Worm (Caenorhabditis elegans) whole organism, young adult: ENCODE results near the gene ttn-1.

Experiments used
- B0261.1 ChIP-seq: sonication (generic microtip); optimal IDR thresholded peaks from 2 replicates; lab custom pipeline; 2016; ENCODE audit warnings: mild to moderate bottlenecking, missing genetic modification characterization, moderate library complexity, missing compliant biosample characterization
- B0336.3 ChIP-seq: fragments of 200-800 bp; sonication (Bioruptor generic); IDR thresholded peaks from 2 replicates; pipeline ENCODE4 v1.3.6; 2022; ENCODE audit warnings: missing genetic modification characterization, missing compliant biosample characterization
- C17E4.6 ChIP-seq: fragments of 200-800 bp; sonication (Bioruptor generic); IDR thresholded peaks from 2 replicates; pipeline ENCODE4 v1.3.6; 2022; ENCODE audit warnings: missing genetic modification reagents, missing genetic modification characterization, missing compliant biosample characterization
- F10E7.11 ChIP-seq: sonication (generic microtip); optimal IDR thresholded peaks from 2 replicates; lab custom pipeline; 2017; ENCODE audit warnings: mild to moderate bottlenecking, missing genetic modification characterization, moderate library complexity, missing compliant biosample characterization
- F37B4.10 ChIP-seq: fragments of 200-800 bp; sonication (Bioruptor generic); IDR thresholded peaks from 2 replicates; pipeline ENCODE4 v1.3.6; 2022; ENCODE audit warnings: missing genetic modification characterization, missing compliant biosample characterization
- F39B2.1 ChIP-seq: fragments of 200-800 bp; sonication (Bioruptor generic); IDR thresholded peaks from 2 replicates; pipeline ENCODE4 v1.3.6; 2022; ENCODE audit warnings: missing genetic modification reagents, missing genetic modification characterization, missing compliant biosample characterization
- F49E8.2 ChIP-seq: sonication (generic microtip); optimal IDR thresholded peaks from 3 replicates; lab custom pipeline; 2017; ENCODE audit warnings: missing genetic modification characterization, mild to moderate bottlenecking, missing compliant biosample characterization, antibody characterized with exemption, moderate library complexity; ENCODE audit not compliant: insufficient read depth
- F52B5.7 ChIP-seq: sonication (generic microtip); optimal IDR thresholded peaks from 2 replicates; lab custom pipeline; 2016; ENCODE audit warnings: mild to moderate bottlenecking, missing genetic modification characterization, missing compliant biosample characterization
- F57C9.4 ChIP-seq: sonication (generic microtip); optimal IDR thresholded peaks from 2 replicates; lab custom pipeline; 2017; ENCODE audit warnings: mild to moderate bottlenecking, missing genetic modification characterization, missing compliant biosample characterization
- K12H6.12 ChIP-seq: fragments of 200-800 bp; sonication (Bioruptor generic); optimal IDR thresholded peaks from 2 replicates; lab custom pipeline; 2018; ENCODE audit warnings: mild to moderate bottlenecking, missing genetic modification characterization, missing compliant biosample characterization
- Y95B8A.8 ChIP-seq: fragments of 200-800 bp; sonication (Bioruptor generic); IDR thresholded peaks from 2 replicates; pipeline ENCODE4 v1.3.6; 2022; ENCODE audit warnings: missing genetic modification reagents, missing genetic modification characterization, missing compliant biosample characterization
- akir-1 ChIP-seq: fragments of 200-800 bp; sonication (Bioruptor generic); optimal IDR thresholded peaks from 2 replicates; lab custom pipeline; 2018; ENCODE audit warnings: mild to moderate bottlenecking, missing genetic modification characterization, moderate library complexity, missing compliant biosample characterization
- attf-3 ChIP-seq: fragments of 200-800 bp; sonication (Bioruptor generic); conservative IDR thresholded peaks from 2 replicates; pipeline ENCODE4 v1.3.6; 2022; ENCODE audit warnings: missing genetic modification reagents, missing genetic modification characterization, missing compliant biosample characterization
- attf-5 ChIP-seq: fragments of 200-800 bp; sonication (Bioruptor generic); optimal IDR thresholded peaks from 2 replicates; lab custom pipeline; 2018; ENCODE audit warnings: mild to moderate bottlenecking, missing genetic modification characterization, missing compliant biosample characterization
- attf-6 ChIP-seq: fragments of 200-800 bp; sonication (Bioruptor generic); IDR thresholded peaks from 2 replicates; pipeline ENCODE4 v1.3.6; 2022; ENCODE audit warnings: missing genetic modification reagents, missing genetic modification characterization, missing compliant biosample characterization
- bed-1 ChIP-seq: fragments of 200-800 bp; sonication (Bioruptor generic); IDR thresholded peaks from 2 replicates; pipeline ENCODE4 v1.3.6; 2022; ENCODE audit warnings: missing genetic modification reagents, missing genetic modification characterization, missing compliant biosample characterization
- bed-2 ChIP-seq: fragments of 200-800 bp; sonication (Bioruptor generic); IDR thresholded peaks from 2 replicates; pipeline ENCODE4 v1.3.6; 2022; ENCODE audit warnings: missing genetic modification reagents, missing genetic modification characterization, missing compliant biosample characterization
- cebp-1 ChIP-seq, 2 experiments: fragments of 200-800 bp in 1 of 2; sonication (Bioruptor generic) in 1 of 2; sonication (generic microtip) in 1 of 2; IDR thresholded peaks in 1 of 2; optimal IDR thresholded peaks in 1 of 2; 2 replicates each; pipeline versions ENCODE4 v1.3.6 to Lab custom; 2017 to 2022; ENCODE audit warnings: missing compliant biosample characterization in 2 of 2, missing genetic modification characterization in 2 of 2, mild to moderate bottlenecking in 1 of 2, missing genetic modification reagents in 1 of 2, moderate library complexity in 1 of 2
- ceh-100 ChIP-seq: fragments of 200-800 bp; sonication (Bioruptor generic); IDR thresholded peaks from 2 replicates; pipeline ENCODE4 v1.3.6; 2022; ENCODE audit warnings: missing genetic modification reagents, missing genetic modification characterization, missing compliant biosample characterization
- die-1 ChIP-seq: sonication (generic microtip); optimal IDR thresholded peaks from 2 replicates; lab custom pipeline; 2016; ENCODE audit warnings: missing genotype, mild to moderate bottlenecking, missing genetic modification characterization, missing compliant biosample characterization
- egrh-3 ChIP-seq: fragments of 200-800 bp; sonication (Bioruptor generic); IDR thresholded peaks from 2 replicates; pipeline ENCODE4 v1.3.6; 2022; ENCODE audit warnings: missing genetic modification reagents, missing genetic modification characterization, missing compliant biosample characterization
- ekl-4 ChIP-seq: fragments of 200-800 bp; sonication (Bioruptor generic); IDR thresholded peaks from 2 replicates; pipeline ENCODE4 v1.3.6; 2022; ENCODE audit warnings: missing genetic modification reagents, missing genetic modification characterization, missing compliant biosample characterization
- him-1 ChIP-seq: sonication (generic microtip); optimal IDR thresholded peaks from 2 replicates; lab custom pipeline; 2016; ENCODE audit warnings: missing genotype, missing genetic modification reagents, missing genetic modification characterization, missing compliant biosample characterization
- hmg-1.2 ChIP-seq: fragments of 200-800 bp; sonication (Bioruptor generic); IDR thresholded peaks from 2 replicates; pipeline ENCODE4 v1.3.6; 2022; ENCODE audit warnings: missing genetic modification reagents, missing genetic modification characterization, missing compliant biosample characterization
- let-607 ChIP-seq, 2 experiments: fragments of 200-800 bp in 1 of 2; sonication (Bioruptor generic) in 1 of 2; sonication (generic microtip) in 1 of 2; optimal IDR thresholded peaks; 2 replicates each; lab custom pipeline; 2016 to 2018; ENCODE audit warnings: mild to moderate bottlenecking in 2 of 2, missing compliant biosample characterization in 2 of 2, missing genetic modification characterization in 2 of 2, moderate library complexity in 2 of 2, missing genotype in 1 of 2
- lin-35 ChIP-seq, 3 experiments: fragments of 150-350 bp in 2 of 3; sonication (generic microtip) in 1 of 3; optimal IDR thresholded peaks; 2 replicates each; lab custom pipeline; 2014 to 2018; ENCODE audit warnings: missing biosample characterization in 3 of 3, missing genetic modification characterization in 3 of 3, missing genetic modification reagents in 3 of 3
- lsl-1 ChIP-seq: fragments of 200-800 bp; sonication (Bioruptor generic); optimal IDR thresholded peaks from 2 replicates; lab custom pipeline; 2018; ENCODE audit warnings: mild to moderate bottlenecking, missing genetic modification characterization, moderate library complexity, missing compliant biosample characterization
- madf-10 ChIP-seq: sonication (generic microtip); optimal IDR thresholded peaks from 2 replicates; lab custom pipeline; 2016; ENCODE audit warnings: mild to moderate bottlenecking, missing genetic modification characterization, missing compliant biosample characterization
- mcd-1 ChIP-seq: fragments of 200-800 bp; sonication (Bioruptor generic); IDR thresholded peaks from 2 replicates; pipeline ENCODE4 v1.3.6; 2022; ENCODE audit warnings: missing genetic modification reagents, missing genetic modification characterization, missing compliant biosample characterization
- mel-28 ChIP-seq: sonication (generic microtip); optimal IDR thresholded peaks from 2 replicates; lab custom pipeline; 2016; ENCODE audit warnings: borderline replicate concordance, mild to moderate bottlenecking, missing genetic modification characterization, missing compliant biosample characterization
- nfya-1 ChIP-seq: sonication (generic microtip); optimal IDR thresholded peaks from 2 replicates; lab custom pipeline; 2017; ENCODE audit warnings: antibody characterized with exemption, missing compliant biosample characterization, missing genetic modification characterization, borderline replicate concordance; ENCODE audit not compliant: insufficient read depth
- nhr-179 ChIP-seq: sonication (generic microtip); optimal IDR thresholded peaks from 2 replicates; lab custom pipeline; 2016; ENCODE audit warnings: mild to moderate bottlenecking, missing genetic modification characterization, missing compliant biosample characterization
- nhr-80 ChIP-seq: sonication (generic microtip); optimal IDR thresholded peaks from 2 replicates; lab custom pipeline; 2016; ENCODE audit warnings: missing genetic modification characterization, missing compliant biosample characterization
- nhr-90 ChIP-seq: sonication (generic microtip); optimal IDR thresholded peaks from 2 replicates; lab custom pipeline; 2016; ENCODE audit warnings: missing genotype, mild to moderate bottlenecking, missing genetic modification characterization, missing compliant biosample characterization
- pha-4 ChIP-seq: fragments of 150-350 bp; sonication (generic microtip); optimal IDR thresholded peaks from 2 replicates; lab custom pipeline; 2014; ENCODE audit warnings: missing biosample characterization, missing genetic modification reagents, missing genetic modification characterization
- rcor-1 ChIP-seq: fragments of 200-800 bp; sonication (Bioruptor generic); IDR thresholded peaks from 2 replicates; pipeline ENCODE4 v1.3.6; 2022; ENCODE audit warnings: missing genetic modification reagents, missing genetic modification characterization, missing compliant biosample characterization
- rec-8 ChIP-seq, 2 experiments: sonication (generic microtip); optimal IDR thresholded peaks; 2 replicates each; lab custom pipeline; 2016; ENCODE audit warnings: mild to moderate bottlenecking in 2 of 2, missing genetic modification characterization in 2 of 2, missing genetic modification reagents in 2 of 2, missing genotype in 2 of 2, missing biosample characterization in 1 of 2, missing compliant biosample characterization in 1 of 2, moderate library complexity in 1 of 2
- snpc-1.1 ChIP-seq: sonication (generic microtip); optimal IDR thresholded peaks from 2 replicates; lab custom pipeline; 2017; ENCODE audit warnings: missing genetic modification characterization, mild to moderate bottlenecking, missing compliant biosample characterization, antibody characterized with exemption, moderate library complexity, missing genotype, missing genetic modification reagents; ENCODE audit not compliant: insufficient read depth
- snpc-3.4 ChIP-seq: sonication (generic microtip); optimal IDR thresholded peaks from 2 replicates; lab custom pipeline; 2017; ENCODE audit warnings: missing genetic modification characterization, mild to moderate bottlenecking, missing compliant biosample characterization, antibody characterized with exemption, moderate library complexity, missing genotype, missing genetic modification reagents
- somi-1 ChIP-seq: fragments of 200-800 bp; sonication (Bioruptor generic); optimal IDR thresholded peaks from 2 replicates; lab custom pipeline; 2018; ENCODE audit warnings: mild to moderate bottlenecking, missing genetic modification characterization, missing compliant biosample characterization
- tlf-1 ChIP-seq: fragments of 200-800 bp; sonication (Bioruptor generic); optimal IDR thresholded peaks from 2 replicates; lab custom pipeline; 2018; ENCODE audit warnings: mild to moderate bottlenecking, missing genetic modification characterization, missing compliant biosample characterization
- unc-130 ChIP-seq: sonication (generic microtip); optimal IDR thresholded peaks from 2 replicates; lab custom pipeline; 2016; ENCODE audit warnings: missing genetic modification reagents, missing genetic modification characterization, missing compliant biosample characterization
- unc-62 ChIP-seq: fragments of 150-350 bp; optimal IDR thresholded peaks from 2 replicates; lab custom pipeline; 2014; ENCODE audit warnings: missing biosample characterization, missing genetic modification reagents, missing genetic modification characterization
- zim-3 ChIP-seq: sonication (generic microtip); optimal IDR thresholded peaks from 2 replicates; lab custom pipeline; 2017; ENCODE audit warnings: mild to moderate bottlenecking, missing genetic modification characterization, moderate library complexity, missing compliant biosample characterization
- ztf-18 ChIP-seq: sonication (generic microtip); optimal IDR thresholded peaks from 2 replicates; lab custom pipeline; 2016; ENCODE audit warnings: missing genotype, mild to moderate bottlenecking, missing genetic modification characterization, missing compliant biosample characterization

Gene ttn-1

ce11 chrV:6231902-6232340 is 29.5 kb upstream of the ttn-1 start:
- TF ChIP-seq cebp-1 (GFP tag; IDR thresholded peaks at IDR 0.05; lab: Robert Waterston, UW) (no peak), cebp-1 (tag; optimal IDR thresholded peaks at IDR 0.05; lab: Kevin White, UChicago) (peak; percentile 19), snpc-1.1 (no peak)

DNA sequence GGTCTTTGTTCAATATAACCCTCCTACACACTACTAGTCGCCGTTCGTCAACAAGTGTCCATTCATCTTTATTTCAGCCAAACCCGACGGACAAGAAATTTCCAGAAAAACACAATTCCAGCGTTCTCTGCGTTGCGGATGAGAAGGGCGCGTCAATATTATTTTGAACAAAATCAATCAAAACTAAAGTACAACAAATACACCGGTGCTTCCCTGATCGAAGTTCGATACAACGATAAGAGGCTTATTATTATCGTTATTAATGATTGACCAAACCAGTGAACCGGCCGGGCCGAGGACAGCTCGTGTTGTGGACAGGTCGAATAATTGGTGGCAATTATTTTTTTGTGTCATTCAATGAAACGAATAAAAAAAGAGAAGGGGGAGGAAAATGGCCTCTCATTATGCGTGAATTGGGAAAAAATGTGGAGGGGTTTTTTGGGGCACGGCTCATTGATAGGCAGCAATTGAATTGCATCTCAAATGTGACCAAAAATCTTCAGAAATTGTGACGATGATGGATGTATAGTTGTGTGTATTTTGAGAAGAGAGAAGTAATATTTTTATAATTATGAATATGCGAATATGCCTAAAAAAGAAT is 28.3 kb upstream of the ttn-1 start:
- TF ChIP-seq F49E8.2 (tag; lab: Kevin White, UChicago) (no peak), madf-10 (tag; lab: Kevin White, UChicago) (peak; percentile 92), ztf-18 (tag; lab: Kevin White, UChicago) (no peak), tlf-1 (GFP tag; lab: Kevin White, UChicago) (peak; percentile 19), pha-4 (tag; lab: Kevin White, UChicago) (no peak), F39B2.1 (GFP tag; lab: Robert Waterston, UW) (no peak), die-1 (tag; lab: Kevin White, UChicago) (no peak), K12H6.12 (tag; lab: Kevin White, UChicago) (peak; percentile 27), nhr-80 (tag; lab: Kevin White, UChicago) (peak; percentile 89), him-1 (tag; lab: Kevin White, UChicago) (no peak), lin-35 (GFP tag; optimal IDR thresholded peaks at IDR 0.05; lab: Kevin White, UChicago) (no peak), bed-2 (GFP tag; lab: Robert Waterston, UW) (no peak), nhr-179 (tag; lab: Kevin White, UChicago) (no peak), F37B4.10 (GFP tag; lab: Robert Waterston, UW) (no peak), rec-8 (tag; optimal IDR thresholded peaks at IDR 0.05; lab: Kevin White, UChicago) (no peak), mcd-1 (no peak), B0261.1 (tag; lab: Kevin White, UChicago) (no peak), F57C9.4 (tag; lab: Kevin White, UChicago) (no peak), F52B5.7 (tag; lab: Kevin White, UChicago) (no peak), lsl-1 (GFP tag; lab: Kevin White, UChicago) (no peak), zim-3 (tag; lab: Kevin White, UChicago) (no peak), rcor-1 (GFP tag; lab: Robert Waterston, UW) (no peak), akir-1 (no peak), attf-6 (GFP tag; lab: Robert Waterston, UW) (no peak), Y95B8A.8 (GFP tag; lab: Robert Waterston, UW) (no peak), cebp-1 (GFP tag; IDR thresholded peaks at IDR 0.05; lab: Robert Waterston, UW) (no peak), cebp-1 (tag; optimal IDR thresholded peaks at IDR 0.05; lab: Kevin White, UChicago) (peak; percentile 21), attf-3 (GFP tag; lab: Robert Waterston, UW) (no peak), unc-62 (GFP tag; lab: Kevin White, UChicago) (no peak), C17E4.6 (GFP tag; lab: Robert Waterston, UW) (no peak), somi-1 (no peak), ceh-100 (GFP tag; lab: Robert Waterston, UW) (no peak), B0336.3 (GFP tag; lab: Robert Waterston, UW) (0 out of 2 replicates have a peak, but pooled peaks have one; percentile 26), snpc-3.4 (tag; lab: Kevin White, UChicago) (no peak), let-607 (tag; optimal IDR thresholded peaks at IDR 0.05; lab: Kevin White, UChicago) (no peak), egrh-3 (GFP tag; lab: Robert Waterston, UW) (no peak), nhr-90 (tag; lab: Kevin White, UChicago) (no peak), attf-5 (GFP tag; lab: Kevin White, UChicago) (peak; percentile 16), hmg-1.2 (no peak), ekl-4 (GFP tag; lab: Robert Waterston, UW) (no peak), nfya-1 (tag; lab: Kevin White, UChicago) (no peak), mel-28 (tag; lab: Kevin White, UChicago) (no peak), F10E7.11 (tag; lab: Kevin White, UChicago) (no peak), unc-130 (GFP tag; lab: Kevin White, UChicago) (no peak), bed-1 (GFP tag; lab: Robert Waterston, UW) (no peak)
